Worm (Caenorhabditis elegans): ENCODE measurements around the gene sax-7.
"Not testable (repeated sequence)": the region's sequence is repeated elsewhere in the genome, so short reads cannot be mapped to it uniquely, and the experiment has no call there.

ce11 chrIV:8073660-8074059, 11.2 kb downstream of the sax-7 start:
- not testable (repeated sequence) for TF ChIP-seq snpc-4 (tag; optimal IDR thresholded peaks at IDR 0.05); dmd-8 (GFP tag; IDR thresholded peaks at IDR 0.05); nhr-76 (tag; optimal IDR thresholded peaks at IDR 0.05)
